Fruit fly (Drosophila melanogaster) S2 (cell line): ENCODE measurements around the gene CG15629.

Source experiments
- CG8478 ChIP-seq: fragments of >200 bp; optimal IDR thresholded peaks from 2 replicates; lab custom pipeline; 2018
- CTCF ChIP-seq, 2 experiments: fragments of >200 bp; optimal IDR thresholded peaks; 2 replicates each; lab custom pipeline; 2018

DNA sequence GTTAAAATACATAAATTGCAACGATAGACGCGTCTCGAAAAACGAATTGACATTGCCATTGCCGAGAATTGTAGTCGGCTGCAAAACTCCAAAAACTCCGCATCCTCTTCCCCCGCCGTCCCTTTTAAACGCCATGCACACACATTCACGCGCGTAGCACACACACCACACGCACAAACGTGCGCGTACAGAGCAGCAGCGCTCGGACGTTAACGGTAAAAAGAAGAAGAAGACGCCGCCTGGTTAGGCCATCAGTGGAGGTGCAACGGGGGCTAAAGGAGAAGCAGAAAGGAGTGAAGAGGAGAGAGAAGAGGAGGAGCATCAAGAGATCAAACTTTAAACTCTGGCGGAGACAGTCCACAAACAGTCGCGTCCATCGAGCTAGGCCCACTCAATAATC lies 9.4 kb downstream of the CG15629 start:
- TF ChIP-seq CG8478 (lab: Kevin White, UChicago) (no peak), CTCF (optimal IDR thresholded peaks at IDR 0.05; lab: Kevin White, UChicago) (no peak)
